Fruit fly (Drosophila melanogaster): ENCODE measurements around the gene Tspo.

DNA sequence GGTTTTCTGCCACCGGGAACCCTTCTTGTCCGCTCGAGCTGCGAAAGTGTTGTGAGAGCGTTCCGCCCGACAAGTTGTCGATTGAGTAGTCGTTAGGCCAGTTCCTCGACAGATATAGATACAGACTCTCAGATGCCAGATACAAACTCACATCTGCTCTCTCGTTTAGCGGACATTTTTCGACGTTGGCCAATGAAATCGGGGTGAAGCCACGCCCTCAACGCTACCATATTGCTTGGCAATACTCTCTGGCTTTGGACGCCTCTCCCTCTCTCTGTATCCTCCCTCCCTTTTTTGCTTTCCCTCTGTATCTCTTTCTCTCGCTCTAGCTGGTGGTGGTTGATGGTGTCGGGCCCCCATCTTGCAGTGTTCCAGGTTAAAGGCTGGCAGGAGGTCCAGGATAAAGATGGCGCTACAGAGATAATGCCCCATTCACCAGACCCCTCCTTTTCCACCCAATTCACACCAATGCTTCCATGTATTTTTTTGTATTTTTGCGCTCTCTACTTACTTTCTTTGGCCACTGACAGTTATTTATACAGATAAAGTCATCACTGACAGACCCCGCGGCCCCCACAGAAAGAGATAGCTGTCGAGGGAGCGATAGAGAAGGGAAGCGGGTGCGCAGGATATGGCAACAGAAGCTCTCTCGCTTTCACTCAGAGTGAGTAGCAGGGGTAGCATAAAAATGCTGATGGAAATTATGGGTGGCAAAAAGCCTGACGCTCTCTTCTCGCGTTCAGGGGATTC is 35.4 kb downstream of the Tspo start, which contains the start of gene Gsc:
- no peak for TF ChIP-seq h (GFP tag; optimal IDR thresholded peaks at IDR 0.05)
- TF ChIP-seq Abd-B (GFP tag; optimal IDR thresholded peaks at IDR 0.05), result no peak
- TF ChIP-seq lola (GFP tag; optimal IDR thresholded peaks at IDR 0.05), result no peak
- TF ChIP-seq Myc (optimal IDR thresholded peaks at IDR 0.05), result no peak
- no peak for TF ChIP-seq OdsH (GFP tag; optimal IDR thresholded peaks at IDR 0.05)
- no peak for TF ChIP-seq GATAd (GFP tag; optimal IDR thresholded peaks at IDR 0.05)
- TF ChIP-seq Sp1 (GFP tag; optimal IDR thresholded peaks at IDR 0.05), result no peak
- TF ChIP-seq CrebA (GFP tag; optimal IDR thresholded peaks at IDR 0.05; ENCODE audit: borderline replicate concordance), result no peak
- TF ChIP-seq CG9705 (GFP tag; optimal IDR thresholded peaks at IDR 0.05), result no peak
- TF ChIP-seq Dfd (GFP tag; optimal IDR thresholded peaks at IDR 0.05), result no peak
- no peak for TF ChIP-seq HLH106 (tag; optimal IDR thresholded peaks at IDR 0.05)
- TF ChIP-seq psq (GFP tag; optimal IDR thresholded peaks at IDR 0.05), result no peak
- TF ChIP-seq Hr83 (GFP tag; optimal IDR thresholded peaks at IDR 0.05; ENCODE audit: poor library complexity, severe bottlenecking), result no peak
